Fruit fly (Drosophila melanogaster) S2 (cell line): Measurements from ENCODE around the gene Cln7.

ENCODE experiments used
- CG8478 ChIP-seq: fragments of >200 bp; optimal IDR thresholded peaks from 2 replicates; lab custom pipeline; 2018
- CTCF ChIP-seq, 2 experiments: fragments of >200 bp; optimal IDR thresholded peaks; 2 replicates each; lab custom pipeline; 2018

DNA sequence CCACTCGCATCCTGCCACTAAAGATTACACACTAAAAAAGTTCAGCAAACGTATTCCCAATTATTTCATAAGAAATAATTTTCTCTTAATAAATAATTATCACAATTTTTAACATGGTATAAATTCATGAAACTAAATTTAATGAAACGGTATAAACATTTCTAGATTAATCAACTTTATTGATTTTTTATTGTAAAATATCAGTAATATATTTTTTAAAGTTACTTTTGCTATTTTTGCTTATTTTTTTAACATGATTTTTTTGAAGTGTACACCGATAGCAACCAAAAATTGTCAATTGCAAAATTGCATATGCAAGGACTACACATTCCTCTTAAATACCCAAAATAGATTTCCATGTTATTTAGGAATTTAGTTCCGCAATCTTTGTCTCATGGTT is 30.9 kb downstream of the Cln7 start:
- no peak for TF ChIP-seq CTCF (optimal IDR thresholded peaks at IDR 0.05; lab: Kevin White, UChicago)
- TF ChIP-seq CG8478 (lab: Kevin White, UChicago): no peak
